Worm (Caenorhabditis elegans) whole organism, midembryonic: ENCODE results near the gene nrde-3.

Source experiments
- T22C8.4 ChIP-seq: fragments of 200-800 bp; sonication (Bioruptor generic); IDR thresholded peaks from 2 replicates; pipeline ENCODE4 v1.3.6; 2022; ENCODE audit warnings: missing genetic modification characterization, missing compliant biosample characterization
- cog-1 ChIP-seq: sonication (generic microtip); optimal IDR thresholded peaks from 2 replicates; lab custom pipeline; 2016; ENCODE audit warnings: missing genetic modification characterization, missing compliant biosample characterization
- flt-1 ChIP-seq: fragments of 200-800 bp; sonication (Bioruptor generic); IDR thresholded peaks from 2 replicates; pipeline ENCODE4 v1.3.6; 2022; ENCODE audit warnings: missing genetic modification characterization, missing compliant biosample characterization
- klf-2 ChIP-seq: fragments of 200-800 bp; sonication (Bioruptor generic); conservative IDR thresholded peaks from 2 replicates; pipeline ENCODE4 v1.3.6; 2022; ENCODE audit warnings: missing genetic modification reagents, missing genetic modification characterization, missing compliant biosample characterization
- med-1 ChIP-seq: sonication (generic microtip); optimal IDR thresholded peaks from 2 replicates; lab custom pipeline; 2017; ENCODE audit warnings: missing genetic modification characterization, mild to moderate bottlenecking, missing compliant biosample characterization, antibody characterized with exemption, missing genetic modification reagents; ENCODE audit not compliant: insufficient read depth
- ref-1 ChIP-seq: fragments of 200-800 bp; sonication (Bioruptor generic); conservative IDR thresholded peaks from 2 replicates; pipeline ENCODE4 v1.3.6; 2022; ENCODE audit warnings: missing genetic modification reagents, missing genetic modification characterization, missing compliant biosample characterization
- tab-1 ChIP-seq: fragments of 200-800 bp; sonication (Bioruptor generic); IDR thresholded peaks from 2 replicates; pipeline ENCODE4 v1.3.6; 2022; ENCODE audit warnings: missing genetic modification characterization, missing compliant biosample characterization
- ztf-23 ChIP-seq: fragments of 200-800 bp; sonication (Bioruptor generic); IDR thresholded peaks from 2 replicates; pipeline ENCODE4 v1.3.6; 2022; ENCODE audit warnings: missing genetic modification reagents, missing genetic modification characterization, missing compliant biosample characterization
- ztf-29 ChIP-seq: fragments of 200-800 bp; sonication (Bioruptor generic); IDR thresholded peaks from 2 replicates; pipeline ENCODE4 v1.3.6; 2022; ENCODE audit warnings: missing genetic modification reagents, missing genetic modification characterization, missing compliant biosample characterization

nrde-3 gene

DNA sequence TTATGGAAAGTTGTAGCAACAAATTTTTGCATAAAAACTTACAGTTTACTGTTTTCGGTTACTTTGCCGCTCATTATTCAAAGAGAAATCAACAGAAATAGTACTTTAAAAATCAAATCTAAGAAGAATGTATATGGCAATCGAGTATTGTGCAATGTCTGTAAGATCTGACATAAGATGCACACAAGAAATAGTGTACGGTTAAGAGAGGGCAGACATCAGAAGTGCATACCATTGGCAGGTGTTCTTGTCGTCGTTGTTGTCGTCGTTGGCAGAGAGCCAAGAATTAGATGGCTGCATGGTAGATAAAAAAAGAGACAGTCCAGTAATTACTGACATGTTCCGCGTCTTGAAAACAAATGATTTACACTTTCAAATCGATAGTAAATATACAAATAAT is 22.7 kb downstream of the nrde-3 start, which contains the start of gene R04A9.7:
TSS of gene R04A9.7 (minus strand) at position 184 of the 400 bp plus-strand sequence.
- TF ChIP-seq ztf-29 (no peak), ref-1 (GFP tag; lab: Robert Waterston, UW) (no peak), flt-1 (GFP tag; lab: Robert Waterston, UW) (no peak), klf-2 (no peak), tab-1 (no peak), T22C8.4 (no peak), cog-1 (no peak), med-1 (GFP tag; lab: Kevin White, UChicago) (no peak), ztf-23 (no peak)

DNA sequence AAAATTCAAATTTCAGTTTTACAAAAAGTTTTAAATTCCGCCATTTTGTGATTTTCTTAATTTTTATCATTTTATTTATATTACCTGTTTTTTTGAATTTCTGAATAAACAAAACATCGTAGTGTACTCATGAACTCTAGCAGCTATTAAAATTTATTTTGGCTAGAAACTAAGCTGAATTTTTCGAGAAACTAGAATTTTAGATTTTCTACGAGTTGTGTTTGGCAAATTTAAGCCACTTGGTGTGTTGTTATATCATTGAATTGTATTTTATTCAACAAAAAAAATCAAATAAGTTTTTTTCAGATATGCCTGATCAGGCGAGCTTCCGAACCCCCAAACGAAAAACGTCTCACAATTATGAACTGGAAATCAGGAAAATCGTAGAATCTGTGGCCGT is 25.2 kb downstream of the nrde-3 start, which contains the start of gene R04A9.6:
TSS of gene R04A9.6 (plus strand) at position 301 of the 400 bp plus-strand sequence.
- no peak for TF ChIP-seq tab-1
- no peak for TF ChIP-seq ztf-23
- no peak for TF ChIP-seq med-1 (GFP tag; lab: Kevin White, UChicago)
- TF ChIP-seq T22C8.4 = no peak
- no peak for TF ChIP-seq ref-1 (GFP tag; lab: Robert Waterston, UW)
- no peak for TF ChIP-seq ztf-29
- no peak for TF ChIP-seq klf-2
- no peak for TF ChIP-seq flt-1 (GFP tag; lab: Robert Waterston, UW)
- TF ChIP-seq cog-1 = no peak

DNA sequence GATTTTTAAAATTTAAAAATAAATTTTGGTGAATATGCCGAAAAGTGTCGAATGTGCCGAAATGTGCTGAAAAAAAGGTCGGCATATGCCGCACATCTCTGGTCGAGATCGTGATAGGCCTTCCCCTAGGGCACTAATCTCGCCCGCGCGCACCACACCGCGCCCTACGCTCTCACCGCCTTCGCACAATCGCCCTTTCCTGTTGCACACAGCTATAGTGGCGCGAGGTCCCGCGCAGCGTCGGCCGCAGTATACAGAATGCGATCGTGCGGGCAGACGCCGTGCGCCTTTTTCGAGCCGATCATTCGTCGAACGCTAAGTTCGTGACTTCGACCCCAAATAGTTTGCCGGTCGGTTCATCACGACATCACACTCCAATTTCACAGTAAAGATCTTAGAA is 27.5 kb downstream of the nrde-3 start:
- TF ChIP-seq flt-1 (GFP tag; lab: Robert Waterston, UW) (no peak), T22C8.4 (no peak), ref-1 (GFP tag; lab: Robert Waterston, UW) (no peak), cog-1 (no peak), med-1 (GFP tag; lab: Kevin White, UChicago) (no peak), klf-2 (no peak), ztf-23 (no peak)

DNA sequence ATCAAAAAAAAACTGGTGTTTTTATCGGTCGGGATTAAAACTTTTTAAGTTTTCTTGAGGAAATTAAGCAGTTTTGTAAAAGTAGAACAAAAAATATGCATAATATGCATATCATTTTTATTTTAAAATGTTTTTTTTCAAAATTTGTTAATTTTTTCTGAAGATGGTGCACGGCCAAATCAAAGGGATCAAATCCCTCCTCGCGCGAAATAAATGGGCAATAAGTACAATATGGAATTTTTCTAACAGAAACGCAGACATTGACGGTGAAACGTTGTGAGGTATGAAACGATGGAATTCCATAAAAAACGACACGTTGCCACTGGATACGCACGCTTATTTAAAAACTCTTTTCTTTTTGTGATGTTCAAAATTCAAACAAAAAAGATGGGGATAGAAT is 30.9 kb downstream of the nrde-3 start:
- TF ChIP-seq ref-1 (GFP tag; lab: Robert Waterston, UW) (no peak), flt-1 (GFP tag; lab: Robert Waterston, UW) (no peak)

DNA sequence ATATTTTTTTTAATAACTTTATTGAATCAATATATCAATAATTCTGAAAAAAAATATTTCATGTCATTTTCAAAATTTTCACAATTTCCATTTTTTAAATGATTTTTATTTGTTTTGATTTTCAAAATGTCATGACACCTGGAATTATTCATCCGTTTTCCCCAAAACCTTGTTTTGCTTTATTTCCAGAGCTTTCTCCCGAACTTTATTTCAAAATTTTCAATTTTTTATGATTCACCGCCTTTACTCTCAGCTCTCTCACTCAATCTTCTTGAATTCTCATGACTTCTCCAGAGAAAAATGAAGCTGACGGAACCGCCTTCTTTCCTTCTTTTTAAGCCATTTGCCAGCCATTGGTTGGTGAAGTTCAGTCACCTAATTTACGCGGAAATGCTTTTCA is 32.6 kb downstream of the nrde-3 start, which contains the start of gene R04A9.1:
TSS of gene R04A9.1 (plus strand) at position 301 of the 400 bp plus-strand sequence.
- TF ChIP-seq ztf-29 (no peak), ref-1 (GFP tag; lab: Robert Waterston, UW) (no peak), med-1 (GFP tag; lab: Kevin White, UChicago) (no peak), cog-1 (no peak), T22C8.4 (no peak), ztf-23 (no peak), flt-1 (GFP tag; lab: Robert Waterston, UW) (no peak), klf-2 (no peak), tab-1 (no peak)

DNA sequence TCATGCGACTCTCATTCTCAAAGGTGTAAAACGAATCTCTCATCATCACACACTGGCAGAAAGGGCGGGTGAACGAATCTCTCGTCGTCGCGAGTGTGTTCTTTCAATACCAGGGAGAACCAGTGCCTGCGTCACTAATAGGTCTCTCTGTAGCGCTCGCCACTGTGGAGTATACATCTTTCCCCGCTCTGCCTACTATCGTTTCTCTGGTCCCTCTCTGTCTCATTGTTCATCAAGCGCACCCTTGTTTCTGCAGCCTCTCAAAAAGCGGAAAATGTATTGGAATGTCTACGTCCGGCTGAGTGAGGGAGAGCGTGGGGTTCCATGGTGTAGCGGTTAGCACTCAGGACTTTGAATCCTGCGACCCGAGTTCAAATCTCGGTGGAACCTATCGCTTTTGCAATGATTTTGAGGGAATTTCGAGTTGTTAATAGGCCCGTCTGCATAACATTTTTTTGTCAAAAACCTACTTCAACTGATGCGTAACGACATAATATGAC is 38.1 kb downstream of the nrde-3 start:
- TF ChIP-seq flt-1 (GFP tag; lab: Robert Waterston, UW) (peak; percentile 96), ztf-29 (peak; percentile 89), cog-1 (peak; percentile 94), ztf-23 (peak; percentile 95), med-1 (GFP tag; lab: Kevin White, UChicago) (peak; percentile 80), T22C8.4 (peak; percentile 82), tab-1 (peak; percentile 86), ref-1 (GFP tag; lab: Robert Waterston, UW) (peak; percentile 86), klf-2 (peak; percentile 94)

DNA sequence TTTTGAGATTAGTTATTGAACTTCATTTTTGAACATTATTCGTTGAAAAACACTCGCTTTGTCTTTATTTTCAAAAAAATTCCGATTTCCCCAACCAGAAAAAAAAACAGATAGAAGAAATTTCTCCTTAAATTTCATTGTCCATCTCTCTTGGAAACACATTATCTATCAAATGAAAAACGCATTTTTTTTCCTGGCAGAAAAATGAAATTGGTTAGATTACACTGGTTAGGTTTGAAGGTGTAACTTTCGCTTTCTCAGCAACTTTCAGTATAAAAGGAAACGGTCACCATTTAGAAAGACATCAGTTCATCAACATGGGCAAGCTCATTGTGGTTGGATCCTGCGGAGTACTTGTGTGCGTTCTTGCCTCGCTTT is 49.4 kb downstream of the nrde-3 start, which contains the start of gene col-19:
TSS of gene col-19 (plus strand) at position 301 of the 378 bp plus-strand sequence.
- no peak for TF ChIP-seq klf-2
- no peak for TF ChIP-seq med-1 (GFP tag; lab: Kevin White, UChicago)
- TF ChIP-seq ztf-23 = no peak
- TF ChIP-seq ztf-29 = no peak

DNA sequence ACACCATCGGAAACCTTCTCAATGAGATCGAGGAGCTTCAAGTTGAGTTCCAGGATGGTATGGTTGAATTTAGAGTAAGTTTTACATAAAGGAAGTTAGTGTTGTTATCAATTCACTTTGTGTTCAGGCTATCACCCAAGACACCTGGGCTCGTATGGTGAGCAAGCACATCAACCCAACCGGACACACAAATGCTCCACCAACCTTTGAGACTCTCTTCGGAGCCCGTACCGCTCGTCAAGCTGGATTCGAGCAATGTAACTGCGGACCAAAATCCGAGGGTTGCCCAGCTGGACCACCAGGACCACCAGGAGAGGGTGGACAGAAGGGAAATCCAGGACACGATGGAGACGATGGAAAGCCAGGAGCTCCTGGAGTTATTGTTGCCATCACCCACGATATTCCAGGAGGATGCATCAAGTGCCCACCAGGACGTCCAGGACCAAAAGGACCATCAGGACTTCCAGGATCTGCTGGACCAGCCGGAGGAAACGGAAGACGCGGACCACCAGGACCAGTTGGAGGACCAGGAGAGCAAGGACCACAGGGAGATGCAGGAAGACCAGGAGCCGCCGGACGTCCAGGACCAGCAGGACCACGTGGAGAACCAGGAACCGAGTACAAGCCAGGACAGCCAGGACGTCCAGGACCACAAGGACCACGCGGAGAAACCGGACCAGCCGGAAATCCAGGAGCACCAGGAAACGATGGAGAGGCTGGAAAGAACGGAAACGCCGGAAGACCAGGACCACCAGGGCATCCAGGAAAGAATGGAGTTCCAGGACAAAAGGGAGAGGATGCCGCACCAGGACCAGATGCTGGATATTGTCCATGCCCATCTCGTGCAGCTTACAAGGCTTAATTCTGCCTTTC is 50.0 kb downstream of the nrde-3 start:
- no peak for TF ChIP-seq klf-2
- no peak for TF ChIP-seq ref-1 (GFP tag; lab: Robert Waterston, UW)
- TF ChIP-seq ztf-29 = no peak
- TF ChIP-seq cog-1 = no peak
- TF ChIP-seq tab-1 = no peak

DNA sequence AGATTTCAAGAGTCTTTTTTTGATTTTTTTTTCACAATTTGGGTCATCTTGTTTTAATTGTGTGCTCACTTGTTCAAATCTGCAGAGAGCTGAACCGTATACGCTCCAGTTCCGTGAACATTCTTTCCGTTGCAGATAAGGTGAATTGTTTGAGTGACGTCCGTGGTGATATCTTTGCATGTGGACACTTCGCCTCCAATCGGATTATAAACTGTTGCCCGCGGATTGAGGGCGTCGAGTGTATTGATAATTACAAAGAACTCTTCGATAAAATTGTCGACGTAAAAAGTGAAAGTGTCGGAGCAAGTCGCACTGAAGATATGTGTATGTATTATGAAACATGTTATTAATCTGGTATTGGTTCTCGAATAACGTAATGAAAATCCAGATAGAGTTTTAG is 51.7 kb downstream of the nrde-3 start:
- TF ChIP-seq cog-1 = no peak
- no peak for TF ChIP-seq flt-1 (GFP tag; lab: Robert Waterston, UW)
- no peak for TF ChIP-seq T22C8.4
- TF ChIP-seq tab-1 = no peak
- TF ChIP-seq ztf-23 = no peak
- no peak for TF ChIP-seq klf-2
- no peak for TF ChIP-seq med-1 (GFP tag; lab: Kevin White, UChicago)
- no peak for TF ChIP-seq ref-1 (GFP tag; lab: Robert Waterston, UW)
- no peak for TF ChIP-seq ztf-29

DNA sequence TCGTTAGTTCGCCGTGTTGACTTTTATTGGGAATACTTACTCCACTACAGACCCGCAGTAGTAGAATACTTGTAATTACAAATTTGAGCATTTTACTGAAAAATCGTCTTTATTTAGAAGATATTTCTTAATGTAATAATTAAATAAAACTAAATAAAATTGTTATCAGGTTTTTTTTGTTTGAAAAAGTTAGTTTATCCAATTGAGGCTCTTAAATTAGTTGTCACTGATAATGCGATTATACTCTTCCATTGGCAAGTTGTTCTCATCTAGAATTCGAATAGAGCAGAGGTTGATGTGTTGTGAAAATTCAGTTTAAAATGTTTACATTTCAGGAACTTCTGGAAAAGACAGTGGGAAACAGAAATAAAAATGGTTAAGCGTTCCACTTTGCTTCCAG is 53.5 kb downstream of the nrde-3 start, which contains the start of gene ZK1193.2:
TSS of gene ZK1193.2 (minus strand) at position 101 of the 400 bp plus-strand sequence.
- TF ChIP-seq ztf-23 (no peak), ztf-29 (no peak), T22C8.4 (no peak), ref-1 (GFP tag; lab: Robert Waterston, UW) (no peak), flt-1 (GFP tag; lab: Robert Waterston, UW) (no peak), med-1 (GFP tag; lab: Kevin White, UChicago) (no peak), cog-1 (no peak), klf-2 (no peak), tab-1 (no peak)
